Fruit fly (Drosophila melanogaster) whole organism, embryonic: ENCODE results near the gene SrpRbeta.

Source experiments
- Abd-B ChIP-seq: fragments of 200-800 bp; sonication (Bioruptor generic); optimal IDR thresholded peaks from 2 replicates; lab custom pipeline; 2018; ENCODE audit warnings: missing biosample characterization, mild to moderate bottlenecking, missing genetic modification characterization, moderate library complexity
- Ada2b ChIP-seq: fragments of 200-800 bp; sonication (Bioruptor generic); IDR thresholded peaks from 2 replicates; pipeline ENCODE4 v1.3.6; 2022; ENCODE audit warnings: missing biosample characterization, missing genetic modification characterization
- BEAF-32 ChIP-seq: fragments of 200-800 bp; sonication (Bioruptor generic); optimal IDR thresholded peaks from 3 replicates; lab custom pipeline; 2017; ENCODE audit warnings: missing biosample characterization, missing genetic modification characterization, mild to moderate bottlenecking, moderate library complexity, missing genetic modification reagents
- C15 ChIP-seq: fragments of 200-800 bp; sonication (Bioruptor generic); IDR thresholded peaks from 3 replicates; pipeline ENCODE4 v1.3.6; 2022; ENCODE audit warnings: missing biosample characterization, missing genetic modification characterization
- CG11093 ChIP-seq: fragments of 200-800 bp; sonication (Bioruptor generic); IDR thresholded peaks from 3 replicates; pipeline ENCODE4 v1.3.6; 2022; ENCODE audit warnings: missing biosample characterization, missing genetic modification characterization
- CG11247 ChIP-seq: fragments of 200-800 bp; sonication (Bioruptor generic); IDR thresholded peaks from 2 replicates; pipeline ENCODE4 v1.3.6; 2022; ENCODE audit warnings: missing biosample characterization, missing genetic modification characterization
- CG11398 ChIP-seq: fragments of 200-800 bp; sonication (Bioruptor generic); optimal IDR thresholded peaks from 2 replicates; lab custom pipeline; 2016; ENCODE audit warnings: missing biosample characterization, missing genetic modification characterization
- CG11723 ChIP-seq: fragments of 200-800 bp; sonication (Bioruptor generic); optimal IDR thresholded peaks from 2 replicates; lab custom pipeline; 2017; ENCODE audit warnings: missing biosample characterization, mild to moderate bottlenecking, missing genetic modification characterization
- CG12391 ChIP-seq: fragments of 200-800 bp; sonication (Bioruptor generic); optimal IDR thresholded peaks from 3 replicates; lab custom pipeline; 2018; ENCODE audit warnings: missing biosample characterization, mild to moderate bottlenecking, missing genetic modification characterization, moderate library complexity
- CG12769 ChIP-seq: fragments of 200-800 bp; sonication (Bioruptor generic); optimal IDR thresholded peaks from 2 replicates; lab custom pipeline; 2019; ENCODE audit warnings: missing biosample characterization, mild to moderate bottlenecking, missing genetic modification characterization, moderate library complexity
- CG13775 ChIP-seq: fragments of 200-800 bp; sonication (Bioruptor generic); optimal IDR thresholded peaks from 3 replicates; lab custom pipeline; 2017; ENCODE audit warnings: missing biosample characterization, mild to moderate bottlenecking, missing genetic modification characterization
- CG14014 ChIP-seq: fragments of 200-800 bp; sonication (Bioruptor generic); IDR thresholded peaks from 2 replicates; pipeline ENCODE4 v1.3.6; 2022; ENCODE audit warnings: missing biosample characterization, missing genetic modification characterization
- CG14441 ChIP-seq: fragments of 200-800 bp; sonication (Bioruptor generic); IDR thresholded peaks from 2 replicates; pipeline ENCODE4 v1.3.6; 2022; ENCODE audit warnings: missing biosample characterization, missing genetic modification characterization
- CG1792 ChIP-seq: fragments of 200-800 bp; sonication (Bioruptor generic); optimal IDR thresholded peaks from 2 replicates; lab custom pipeline; 2016; ENCODE audit warnings: missing biosample characterization, missing genetic modification characterization
- CG18011 ChIP-seq: fragments of 200-800 bp; sonication (Bioruptor generic); optimal IDR thresholded peaks from 2 replicates; lab custom pipeline; 2017; ENCODE audit warnings: missing biosample characterization, missing genetic modification characterization, mild to moderate bottlenecking, moderate library complexity, missing genotype
- CG31441 ChIP-seq: fragments of 200-800 bp; sonication (Bioruptor generic); IDR thresholded peaks from 2 replicates; pipeline ENCODE4 v1.3.6; 2022; ENCODE audit warnings: missing biosample characterization, missing genetic modification characterization
- CG32772 ChIP-seq: fragments of 200-800 bp; sonication (Bioruptor generic); IDR thresholded peaks from 2 replicates; pipeline ENCODE4 v1.3.6; 2022; ENCODE audit warnings: missing biosample characterization, missing genetic modification characterization
- CG3281 ChIP-seq: fragments of 200-800 bp; sonication (Bioruptor generic); optimal IDR thresholded peaks from 3 replicates; lab custom pipeline; 2017; ENCODE audit warnings: missing biosample characterization, mild to moderate bottlenecking, missing genetic modification characterization
- CG3995 ChIP-seq: fragments of 200-800 bp; sonication (Bioruptor generic); optimal IDR thresholded peaks from 3 replicates; lab custom pipeline; 2016; ENCODE audit warnings: missing biosample characterization, missing genetic modification characterization
- CG8765 ChIP-seq: fragments of 200-800 bp; sonication (Bioruptor generic); IDR thresholded peaks from 2 replicates; pipeline ENCODE4 v1.3.6; 2022; ENCODE audit warnings: missing biosample characterization, missing genetic modification characterization
- CkIIα-i1 ChIP-seq: fragments of 200-800 bp; sonication (Bioruptor generic); IDR thresholded peaks from 2 replicates; pipeline ENCODE4 v1.3.6; 2022; ENCODE audit warnings: missing biosample characterization, missing genetic modification characterization
- Dip2 ChIP-seq: fragments of 200-800 bp; sonication (Bioruptor generic); IDR thresholded peaks from 2 replicates; pipeline ENCODE4 v1.3.6; 2022; ENCODE audit warnings: missing biosample characterization, missing genetic modification characterization
- E2f2 ChIP-seq: fragments of 200-800 bp; sonication (Bioruptor generic); IDR thresholded peaks from 2 replicates; pipeline ENCODE4 v1.3.6; 2022; ENCODE audit warnings: missing biosample characterization, missing genetic modification characterization
- Fer3 ChIP-seq: fragments of 200-800 bp; sonication (Bioruptor generic); optimal IDR thresholded peaks from 2 replicates; lab custom pipeline; 2018; ENCODE audit warnings: missing biosample characterization, mild to moderate bottlenecking, missing genetic modification characterization, moderate library complexity
- H2.0 ChIP-seq: fragments of 200-800 bp; sonication (Bioruptor generic); IDR thresholded peaks from 2 replicates; pipeline ENCODE4 v1.3.6; 2022; ENCODE audit warnings: missing biosample characterization, missing genetic modification characterization
- HLH4C ChIP-seq: fragments of 200-800 bp; sonication (Bioruptor generic); IDR thresholded peaks from 3 replicates; pipeline ENCODE4 v1.3.6; 2022; ENCODE audit warnings: missing biosample characterization, missing genetic modification characterization; ENCODE audit not compliant: partially characterized antibody
- HLH54F ChIP-seq: fragments of 200-800 bp; sonication (Bioruptor generic); optimal IDR thresholded peaks from 3 replicates; lab custom pipeline; 2016; ENCODE audit warnings: missing biosample characterization, missing genetic modification characterization
- Hand ChIP-seq: fragments of 200-800 bp; sonication (Bioruptor generic); optimal IDR thresholded peaks from 2 replicates; lab custom pipeline; 2017; ENCODE audit warnings: mild to moderate bottlenecking, missing biosample characterization, missing genetic modification reagents, missing genetic modification characterization
- Hr78 ChIP-seq, 2 experiments: fragments of 200-800 bp in 1 of 2; fragments of >200 bp in 1 of 2; sonication (Bioruptor generic) in 1 of 2; optimal IDR thresholded peaks; 2 replicates each; lab custom pipeline; 2017 to 2019; ENCODE audit warnings: missing biosample characterization in 2 of 2, missing genetic modification characterization in 2 of 2, mild to moderate bottlenecking in 1 of 2, moderate library complexity in 1 of 2
- Lhr ChIP-seq: fragments of 200-800 bp; sonication (Bioruptor generic); optimal IDR thresholded peaks from 3 replicates; lab custom pipeline; 2017; ENCODE audit warnings: mild to moderate bottlenecking, missing biosample characterization, missing genetic modification reagents, missing genetic modification characterization
- NK7.1 ChIP-seq: fragments of 200-800 bp; sonication (Bioruptor generic); optimal IDR thresholded peaks from 3 replicates; lab custom pipeline; 2016; ENCODE audit warnings: missing biosample characterization, missing genetic modification characterization
- Oaz ChIP-seq: fragments of 200-800 bp; sonication (Bioruptor generic); IDR thresholded peaks from 2 replicates; pipeline ENCODE4 v1.3.6; 2022; ENCODE audit warnings: missing biosample characterization, missing genetic modification characterization
- Sry-δ ChIP-seq: fragments of 200-800 bp; sonication (Bioruptor generic); optimal IDR thresholded peaks from 2 replicates; lab custom pipeline; 2016; ENCODE audit warnings: missing biosample characterization, missing genetic modification characterization
- TFAM ChIP-seq: fragments of 200-800 bp; sonication (Bioruptor generic); optimal IDR thresholded peaks from 2 replicates; lab custom pipeline; 2017; ENCODE audit warnings: missing biosample characterization, missing genetic modification characterization, inconsistent platforms
- ab ChIP-seq: fragments of 200-800 bp; sonication (Bioruptor generic); optimal IDR thresholded peaks from 2 replicates; lab custom pipeline; 2016; ENCODE audit warnings: missing biosample characterization, missing genetic modification characterization
- bigmax ChIP-seq: fragments of 200-800 bp; sonication (Bioruptor generic); optimal IDR thresholded peaks from 2 replicates; lab custom pipeline; 2018; ENCODE audit warnings: missing biosample characterization, mild to moderate bottlenecking, missing genetic modification characterization
- chm ChIP-seq: fragments of 200-800 bp; sonication (Bioruptor generic); IDR thresholded peaks from 2 replicates; pipeline ENCODE4 v1.3.6; 2022; ENCODE audit warnings: missing biosample characterization, missing genetic modification characterization
- crp ChIP-seq, 2 experiments: fragments of 200-800 bp; sonication (Bioruptor generic); optimal IDR thresholded peaks; 2 replicates in 1 of 2; 3 replicates in 1 of 2; lab custom pipeline; 2017; ENCODE audit warnings: missing biosample characterization in 2 of 2, missing genetic modification characterization in 2 of 2, mild to moderate bottlenecking in 1 of 2, moderate library complexity in 1 of 2
- da ChIP-seq: fragments of 200-800 bp; sonication (Bioruptor generic); optimal IDR thresholded peaks from 2 replicates; lab custom pipeline; 2016; ENCODE audit warnings: missing biosample characterization, missing genetic modification characterization
- dan ChIP-seq: fragments of 200-800 bp; sonication (Bioruptor generic); IDR thresholded peaks from 2 replicates; pipeline ENCODE4 v1.3.6; 2022; ENCODE audit warnings: missing biosample characterization, missing genetic modification characterization
- dmrt99B ChIP-seq: fragments of 200-800 bp; sonication (Bioruptor generic); optimal IDR thresholded peaks from 2 replicates; lab custom pipeline; 2018; ENCODE audit warnings: missing biosample characterization, mild to moderate bottlenecking, missing genetic modification characterization, moderate library complexity
- kay ChIP-seq: fragments of 200-800 bp; sonication (Bioruptor generic); optimal IDR thresholded peaks from 2 replicates; lab custom pipeline; 2016; ENCODE audit warnings: missing biosample characterization, missing genetic modification characterization
- lilli ChIP-seq: fragments of 200-800 bp; sonication (Bioruptor generic); optimal IDR thresholded peaks from 3 replicates; lab custom pipeline; 2016; ENCODE audit warnings: missing biosample characterization, missing genetic modification characterization
- nerfin-1 ChIP-seq: fragments of 200-800 bp; sonication (Bioruptor generic); optimal IDR thresholded peaks from 3 replicates; lab custom pipeline; 2019; ENCODE audit warnings: missing biosample characterization, mild to moderate bottlenecking, missing genetic modification characterization, moderate library complexity
- nom ChIP-seq: fragments of 200-800 bp; sonication (Bioruptor generic); optimal IDR thresholded peaks from 2 replicates; lab custom pipeline; 2017; ENCODE audit warnings: missing biosample characterization, missing genetic modification characterization, mild to moderate bottlenecking, moderate library complexity, missing genetic modification reagents
- schlank ChIP-seq: fragments of 200-800 bp; sonication (Bioruptor generic); optimal IDR thresholded peaks from 2 replicates; lab custom pipeline; 2018; ENCODE audit warnings: missing biosample characterization, mild to moderate bottlenecking, missing genetic modification characterization
- trem ChIP-seq: fragments of 200-800 bp; optimal IDR thresholded peaks from 3 replicates; lab custom pipeline; 2019; ENCODE audit warnings: missing biosample characterization, mild to moderate bottlenecking, missing genetic modification characterization, moderate library complexity
- trh ChIP-seq: fragments of 200-800 bp; sonication (Bioruptor generic); optimal IDR thresholded peaks from 2 replicates; lab custom pipeline; 2016; ENCODE audit warnings: missing biosample characterization, missing genetic modification characterization
- tx ChIP-seq: fragments of 200-800 bp; sonication (Bioruptor generic); optimal IDR thresholded peaks from 2 replicates; lab custom pipeline; 2016; ENCODE audit warnings: missing biosample characterization, missing genetic modification characterization

Gene SrpRbeta

dm6 chr3L:8765969-8766538 lies 46.0 kb upstream of the SrpRbeta start (continued):
- TF ChIP-seq CG11723 (GFP tag; lab: Kevin White, UChicago) (peak; percentile 98), CG14441 (GFP tag; lab: Robert Waterston, UW) (peak; percentile 98), CG18011 (peak; percentile 90), trh (GFP tag; lab: Kevin White, UChicago) (peak; percentile 89), CG3281 (GFP tag; lab: Kevin White, UChicago) (peak; percentile 98), HLH54F (peak; percentile 98), CG32772 (GFP tag; lab: Robert Waterston, UW) (peak; percentile 97), Sry-δ (peak; percentile 65), tx (GFP tag; lab: Kevin White, UChicago) (peak; percentile 97), trem (peak; percentile 93), Hr78 (GFP tag; optimal IDR thresholded peaks at IDR 0.05; lab: Kevin White, UChicago) (peak in 1 of 2 experiments; percentile 68), Hand (peak; percentile 95), CkIIα-i1 (GFP tag; lab: Robert Waterston, UW) (0 out of 2 replicates have a peak, but pooled peaks have one; percentile 42), CG3995 (peak; percentile 82), BEAF-32 (GFP tag; lab: Kevin White, UChicago) (peak; percentile 31), ab (GFP tag; lab: Kevin White, UChicago) (peak; percentile 98), CG12391 (tag; lab: Kevin White, UChicago) (peak; percentile 98), lilli (peak; percentile 99), HLH4C (GFP tag; lab: Robert Waterston, UW) (no peak; the same call in 2 of the 3 replicates), da (peak; percentile 96), CG31441 (GFP tag; lab: Robert Waterston, UW) (peak; percentile 98), E2f2 (peak; percentile 83), CG1792 (GFP tag; lab: Kevin White, UChicago) (peak; percentile 93), nom (GFP tag; lab: Kevin White, UChicago) (peak; percentile 86), CG13775 (peak; percentile 99), NK7.1 (GFP tag; lab: Kevin White, UChicago) (peak; percentile 91), Ada2b (GFP tag; lab: Robert Waterston, UW) (peak; percentile 98), C15 (GFP tag; lab: Robert Waterston, UW) (peak; percentile 94), CG12769 (tag; lab: Kevin White, UChicago) (peak; percentile 98), CG11398 (GFP tag; lab: Kevin White, UChicago) (peak; percentile 95), schlank (tag; lab: Kevin White, UChicago) (peak; percentile 94), TFAM (GFP tag; lab: Kevin White, UChicago) (peak; percentile 86), Fer3 (tag; lab: Kevin White, UChicago) (peak; percentile 92), H2.0 (GFP tag; lab: Robert Waterston, UW) (peak; percentile 97), Oaz (peak; percentile 97), dan (peak; percentile 89), Dip2 (GFP tag; lab: Robert Waterston, UW) (peak; percentile 78), Abd-B (GFP tag; lab: Kevin White, UChicago) (peak; percentile 84), bigmax (GFP tag; lab: Kevin White, UChicago) (no peak), kay (peak; percentile 92), CG11247 (GFP tag; lab: Robert Waterston, UW) (peak; percentile 97), CG14014 (peak; percentile 98), Lhr (peak; percentile 96), CG8765 (GFP tag; lab: Robert Waterston, UW) (peak; percentile 92), CG11093 (GFP tag; lab: Robert Waterston, UW) (peak; percentile 96), dmrt99B (tag; lab: Kevin White, UChicago) (peak; percentile 99), nerfin-1 (tag; lab: Kevin White, UChicago) (peak; percentile 91), chm (GFP tag; lab: Robert Waterston, UW) (peak; percentile 91), crp (GFP tag; optimal IDR thresholded peaks at IDR 0.05; lab: Kevin White, UChicago) (peak; percentile 16 to 71)
